Worm (Caenorhabditis elegans): ENCODE measurements around the gene F01D5.10.

DNA sequence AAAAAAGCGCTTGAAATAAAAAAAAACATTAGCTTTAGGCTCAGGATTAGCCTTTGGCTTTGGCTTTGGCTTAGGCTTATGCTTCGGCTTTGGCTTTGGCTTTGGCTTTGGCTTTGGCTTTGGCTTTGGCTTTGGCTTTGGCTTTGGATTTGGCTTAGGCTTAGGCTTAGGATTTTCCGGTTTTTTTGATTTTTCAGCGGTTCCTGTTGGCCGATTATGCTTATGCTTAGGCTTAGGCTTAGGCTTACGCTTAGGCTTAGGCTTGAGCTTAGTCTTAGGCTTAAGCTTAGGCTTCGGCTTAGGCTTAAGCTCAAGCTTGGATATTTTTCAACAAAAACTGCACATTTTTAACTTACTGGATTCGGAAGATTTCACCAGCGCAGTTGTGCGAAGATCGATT is 47.0 kb downstream of the F01D5.10 start:
- TF ChIP-seq nhr-77 (tag; optimal IDR thresholded peaks at IDR 0.05) (no peak), lir-3 (tag; optimal IDR thresholded peaks at IDR 0.05) (no peak), tra-1 (GFP tag; IDR thresholded peaks at IDR 0.05) (0 out of 2 replicates have a peak, but pooled peaks have one; percentile 4), ceh-20 (GFP tag; IDR thresholded peaks at IDR 0.05) (no peak), unc-62 (GFP tag; optimal IDR thresholded peaks at IDR 0.05 in 1 of 2) (no peak), unc-62 (tag; optimal IDR thresholded peaks at IDR 0.05) (no peak), lin-13 (GFP tag; optimal IDR thresholded peaks at IDR 0.05) (no peak), ces-1 (GFP tag; optimal IDR thresholded peaks at IDR 0.05) (no peak), rbr-2 (tag; optimal IDR thresholded peaks at IDR 0.05) (no peak), snpc-4 (tag; optimal IDR thresholded peaks at IDR 0.05) (no peak)
